Worm (Caenorhabditis elegans) whole organism, L4 larva: ENCODE measurements around the gene ndub-6.

Experiments
- Y105C5A.15 ChIP-seq: fragments of 200-800 bp; sonication (Bioruptor generic); IDR thresholded peaks from 2 replicates; pipeline ENCODE4 v1.3.6; 2022; ENCODE audit warnings: missing genetic modification characterization, missing compliant biosample characterization
- ama-1 ChIP-seq: fragments of 150-350 bp; optimal IDR thresholded peaks from 2 replicates; lab custom pipeline; 2014; ENCODE audit warnings: inconsistent platforms, mixed read lengths
- jun-1 ChIP-seq: fragments of 150-350 bp; optimal IDR thresholded peaks from 2 replicates; lab custom pipeline; 2014; ENCODE audit warnings: missing biosample characterization, missing genetic modification reagents, missing genetic modification characterization
- lsy-2 ChIP-seq, 2 experiments: fragments of 150-350 bp in 1 of 2; sonication (generic microtip) in 1 of 2; optimal IDR thresholded peaks; 2 replicates each; lab custom pipeline; 2014 to 2017; ENCODE audit warnings: missing biosample characterization in 2 of 2, missing genetic modification characterization in 2 of 2
- nhr-6 ChIP-seq: fragments of 150-350 bp; optimal IDR thresholded peaks from 2 replicates; lab custom pipeline; 2014; ENCODE audit warnings: missing biosample characterization, missing genetic modification characterization
- tag-97 ChIP-seq: fragments of 200-800 bp; sonication (Bioruptor generic); IDR thresholded peaks from 2 replicates; pipeline ENCODE4 v1.3.6; 2022; ENCODE audit warnings: missing genetic modification characterization, missing compliant biosample characterization

ce11 chrIV:11640915-11641314 lies 11.3 kb upstream of the ndub-6 start, which contains the start of gene ttr-50:
- TF ChIP-seq lsy-2 (tag; optimal IDR thresholded peaks at IDR 0.05; lab: Kevin White, UChicago) (no peak), tag-97 (GFP tag; lab: Robert Waterston, UW) (no peak), ama-1 (lab: Kevin White, UChicago) (no peak), jun-1 (tag; lab: Kevin White, UChicago) (no peak), nhr-6 (tag; lab: Kevin White, UChicago) (no peak), Y105C5A.15 (GFP tag; lab: Robert Waterston, UW) (no peak)
